Worm (Caenorhabditis elegans): ENCODE results near the gene sds-22.

The sds-22 gene

DNA sequence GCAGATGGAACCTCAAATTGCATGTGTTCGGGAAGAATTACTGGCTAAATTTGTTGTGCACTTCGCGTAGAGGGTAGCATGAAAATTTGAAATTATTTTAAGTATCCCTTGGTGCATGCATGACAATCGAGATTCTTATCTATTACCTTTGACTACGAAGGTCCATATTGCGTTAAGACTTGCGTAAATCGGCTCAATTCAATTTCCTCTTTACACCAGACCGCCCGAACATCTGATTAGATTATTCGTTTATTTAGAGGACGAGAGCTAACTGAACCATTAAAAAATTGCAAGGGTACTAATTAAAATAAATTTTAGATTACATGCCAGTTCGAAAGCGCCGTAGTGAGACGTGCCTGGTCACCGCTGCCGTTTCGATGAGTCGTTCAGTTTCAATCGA is 40.6 kb upstream of the sds-22 start:
- TF ChIP-seq nhr-129 (tag; optimal IDR thresholded peaks at IDR 0.05) (no peak), ztf-11 (tag; optimal IDR thresholded peaks at IDR 0.05) (no peak), nhr-6 (tag; optimal IDR thresholded peaks at IDR 0.05) (no peak)

ce11 chrII:7819359-7819758 is 38.8 kb upstream of the sds-22 start:
- TF ChIP-seq nhr-10 (tag; optimal IDR thresholded peaks at IDR 0.05) = no peak
- no peak for TF ChIP-seq elt-1 (tag; optimal IDR thresholded peaks at IDR 0.05)

- TF ChIP-seq unc-39 (tag; optimal IDR thresholded peaks at IDR 0.05) (no peak), aly-2 (tag; optimal IDR thresholded peaks at IDR 0.05) (no peak), nhr-25 (tag; optimal IDR thresholded peaks at IDR 0.05) (no peak), ceh-16 (tag; optimal IDR thresholded peaks at IDR 0.05) (no peak), unc-62 (GFP tag; optimal IDR thresholded peaks at IDR 0.05) (no peak), elt-1 (tag; optimal IDR thresholded peaks at IDR 0.05) (no peak), sma-3 (GFP tag; optimal IDR thresholded peaks at IDR 0.05) (no peak), blmp-1 (tag; optimal IDR thresholded peaks at IDR 0.05; ENCODE audit: insufficient read depth) (no peak), nhr-11 (tag; optimal IDR thresholded peaks at IDR 0.05) (no peak), nhr-237 (tag; optimal IDR thresholded peaks at IDR 0.05) (no peak), nhr-21 (tag; optimal IDR thresholded peaks at IDR 0.05) (no peak), egl-27 (tag; optimal IDR thresholded peaks at IDR 0.05) (no peak), ama-1 (optimal IDR thresholded peaks at IDR 0.05) (no peak)
Observed at ce11 chrII:7822454-7822853, 35.7 kb upstream of the sds-22 start, which contains the start of gene irld-47. irld-47 (minus strand) TSS chrII:7822554.

DNA sequence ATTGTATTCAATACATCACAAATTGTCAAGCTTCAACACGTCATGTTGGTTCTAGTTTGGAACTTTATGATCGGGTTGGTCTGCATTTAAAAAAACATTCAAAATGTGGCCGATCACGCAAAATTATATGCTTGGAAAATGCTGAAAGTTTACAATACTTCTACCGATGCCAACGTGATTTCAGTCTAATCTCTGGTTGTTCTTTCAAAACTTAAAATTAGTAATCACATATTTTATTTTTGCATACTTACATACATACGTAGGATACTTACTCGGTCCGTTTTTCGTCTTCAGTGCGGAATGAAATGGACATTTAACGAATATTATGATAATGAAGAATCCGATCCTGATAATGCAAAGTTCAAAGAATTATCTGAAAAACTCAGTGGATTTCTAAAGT is 33.1 kb upstream of the sds-22 start, which contains the start of gene srw-62:
srw-62 (plus strand) TSS at position 301 of the 400 bp plus-strand sequence.
- TF ChIP-seq lin-11 (tag; optimal IDR thresholded peaks at IDR 0.05) (no peak), nhr-23 (tag; optimal IDR thresholded peaks at IDR 0.05) (no peak), peb-1 (tag; optimal IDR thresholded peaks at IDR 0.05) (no peak), unc-55 (GFP tag; optimal IDR thresholded peaks at IDR 0.05) (no peak), ztf-11 (tag; optimal IDR thresholded peaks at IDR 0.05) (no peak), nhr-10 (tag; optimal IDR thresholded peaks at IDR 0.05) (no peak), sma-9 (GFP tag; optimal IDR thresholded peaks at IDR 0.05) (no peak), sma-9 (tag; optimal IDR thresholded peaks at IDR 0.05) (no peak), gmeb-1 (tag; optimal IDR thresholded peaks at IDR 0.05) (no peak), elt-1 (tag; optimal IDR thresholded peaks at IDR 0.05) (no peak), unc-39 (tag; optimal IDR thresholded peaks at IDR 0.05) (no peak), skn-1 (tag; optimal IDR thresholded peaks at IDR 0.05) (no peak), nhr-237 (tag; optimal IDR thresholded peaks at IDR 0.05) (no peak), R02D3.7 (tag; optimal IDR thresholded peaks at IDR 0.05) (no peak), alr-1 (tag; optimal IDR thresholded peaks at IDR 0.05) (no peak), mdl-1 (tag; optimal IDR thresholded peaks at IDR 0.05) (no peak)

DNA sequence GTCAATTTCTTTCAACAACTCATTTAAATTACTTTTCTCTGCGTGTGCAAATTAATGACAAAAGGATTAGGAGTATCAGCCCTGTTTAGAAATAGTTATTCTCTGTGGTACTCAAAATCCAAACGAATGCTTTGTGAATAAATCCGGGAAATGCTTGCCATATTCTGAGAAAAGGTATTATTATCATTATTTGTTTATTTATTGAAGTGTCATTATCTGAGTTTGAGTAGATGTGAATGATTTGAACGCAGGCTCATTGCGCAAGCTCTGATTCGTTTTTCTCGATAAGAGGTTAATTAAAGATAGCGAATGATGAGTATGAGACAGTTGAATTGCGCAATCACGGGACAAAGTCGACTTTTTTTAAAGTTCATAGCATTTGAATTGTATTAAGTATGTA is 30.3 kb upstream of the sds-22 start:
- no peak for TF ChIP-seq zag-1 (tag; optimal IDR thresholded peaks at IDR 0.05)
- TF ChIP-seq nhr-237 (tag; optimal IDR thresholded peaks at IDR 0.05) = no peak
- TF ChIP-seq Y55F3AM.14 (GFP tag; optimal IDR thresholded peaks at IDR 0.05) = no peak
- no peak for TF ChIP-seq mbf-1 (tag; optimal IDR thresholded peaks at IDR 0.05)
- TF ChIP-seq unc-39 (tag; optimal IDR thresholded peaks at IDR 0.05) = no peak
- TF ChIP-seq nhr-11 (tag; optimal IDR thresholded peaks at IDR 0.05) = no peak
- TF ChIP-seq gmeb-1 (tag; optimal IDR thresholded peaks at IDR 0.05) = no peak
- TF ChIP-seq ztf-1 (GFP tag; conservative IDR thresholded peaks at IDR 0.05) = no peak
- TF ChIP-seq F13H6.1 (tag; optimal IDR thresholded peaks at IDR 0.05) = no peak
- no peak for TF ChIP-seq peb-1 (tag; optimal IDR thresholded peaks at IDR 0.05)
- TF ChIP-seq mdl-1 (tag; optimal IDR thresholded peaks at IDR 0.05) = no peak
- no peak for TF ChIP-seq fos-1 (tag; optimal IDR thresholded peaks at IDR 0.05)
- no peak for TF ChIP-seq unc-62 (GFP tag; optimal IDR thresholded peaks at IDR 0.05)
- no peak for TF ChIP-seq ceh-16 (tag; optimal IDR thresholded peaks at IDR 0.05)
- TF ChIP-seq C34F6.9 (tag; optimal IDR thresholded peaks at IDR 0.05) = no peak
- no peak for TF ChIP-seq nhr-10 (tag; optimal IDR thresholded peaks at IDR 0.05)
- no peak for TF ChIP-seq blmp-1 (tag; optimal IDR thresholded peaks at IDR 0.05; ENCODE audit: insufficient read depth)
- no peak for TF ChIP-seq skn-1 (tag; optimal IDR thresholded peaks at IDR 0.05)

Data from whole organism, L2 larva.